Fruit fly (Drosophila melanogaster): ENCODE measurements around the gene GILT1.

GILT1 gene

dm6 chr3R:13371840-13372680 lies 29.6 kb downstream of the GILT1 start, which contains the start of the genes Lip3 and CG34309:
Gene Lip3, minus strand, starts transcription at chr3R:13371904.
Gene CG34309, plus strand, starts transcription at chr3R:13372630.
- TF ChIP-seq Eip93F (GFP tag; optimal IDR thresholded peaks at IDR 0.05): peak; percentile 15
- TF ChIP-seq CG4318 (GFP tag; optimal IDR thresholded peaks at IDR 0.05): no peak
- TF ChIP-seq CG8632 (GFP tag; optimal IDR thresholded peaks at IDR 0.05): no peak
- TF ChIP-seq svp (GFP tag): peak; percentile 90
- peak; percentile 10 for TF ChIP-seq Ets96B (tag; optimal IDR thresholded peaks at IDR 0.05)
- no peak for TF ChIP-seq CG3919 (GFP tag; optimal IDR thresholded peaks at IDR 0.05)
- peak; percentile 39 for TF ChIP-seq acj6 (GFP tag; optimal IDR thresholded peaks at IDR 0.05)
- no peak for TF ChIP-seq CG11902 (GFP tag; optimal IDR thresholded peaks at IDR 0.05)
- TF ChIP-seq salr (GFP tag; optimal IDR thresholded peaks at IDR 0.05): no peak
- no peak for TF ChIP-seq CG10669 (GFP tag; optimal IDR thresholded peaks at IDR 0.05)
- TF ChIP-seq CG6808 (GFP tag; optimal IDR thresholded peaks at IDR 0.05): no peak
- peak; percentile 48 for TF ChIP-seq CG6792 (GFP tag; optimal IDR thresholded peaks at IDR 0.05)
- no peak for TF ChIP-seq CG16779 (tag; optimal IDR thresholded peaks at IDR 0.05)
- no peak for TF ChIP-seq Sox102F (GFP tag; optimal IDR thresholded peaks at IDR 0.05)
- peak; percentile 86 for TF ChIP-seq vri (GFP tag; optimal IDR thresholded peaks at IDR 0.05)
- TF ChIP-seq CG1621 (tag; optimal IDR thresholded peaks at IDR 0.05): no peak
- TF ChIP-seq ss (GFP tag; optimal IDR thresholded peaks at IDR 0.05): no peak
- TF ChIP-seq CG7368 (GFP tag; optimal IDR thresholded peaks at IDR 0.05): no peak
- TF ChIP-seq CG32006 (GFP tag; optimal IDR thresholded peaks at IDR 0.05): no peak
- TF ChIP-seq CG6276 (GFP tag; optimal IDR thresholded peaks at IDR 0.05): no peak
- peak; percentile 53 for TF ChIP-seq lz (GFP tag; optimal IDR thresholded peaks at IDR 0.05)
- no peak for TF ChIP-seq Eip75B (GFP tag; optimal IDR thresholded peaks at IDR 0.05)
- TF ChIP-seq spab (GFP tag; optimal IDR thresholded peaks at IDR 0.05): no peak
- TF ChIP-seq CG11762 (GFP tag; optimal IDR thresholded peaks at IDR 0.05; ENCODE audit: insufficient read depth): no peak
- TF ChIP-seq Hr39 (GFP tag; optimal IDR thresholded peaks at IDR 0.05): peak; percentile 39
- TF ChIP-seq fd85E (GFP tag; optimal IDR thresholded peaks at IDR 0.05): no peak
- TF ChIP-seq CG11294 (GFP tag; IDR thresholded peaks at IDR 0.05): no peak
- TF ChIP-seq Hr4 (GFP tag; optimal IDR thresholded peaks at IDR 0.05): no peak
- TF ChIP-seq CG6163 (GFP tag; IDR thresholded peaks at IDR 0.05): no peak
- TF ChIP-seq Gug (GFP tag; IDR thresholded peaks at IDR 0.05): no peak
- peak; percentile 70 for TF ChIP-seq Met (GFP tag; optimal IDR thresholded peaks at IDR 0.05)
- TF ChIP-seq pdm3 (GFP tag; optimal IDR thresholded peaks at IDR 0.05): peak; percentile 34
- peak; percentile 28 for TF ChIP-seq Sox14 (GFP tag; optimal IDR thresholded peaks at IDR 0.05)
- TF ChIP-seq Lpt (GFP tag; optimal IDR thresholded peaks at IDR 0.05): no peak
- TF ChIP-seq OdsH (GFP tag; optimal IDR thresholded peaks at IDR 0.05): peak; percentile 35
- TF ChIP-seq CG8319 (GFP tag; optimal IDR thresholded peaks at IDR 0.05): no peak
- TF ChIP-seq topi (GFP tag; optimal IDR thresholded peaks at IDR 0.05): peak; percentile 31
- TF ChIP-seq dsx (GFP tag; optimal IDR thresholded peaks at IDR 0.05; ENCODE audit: poor library complexity, severe bottlenecking): no peak
- TF ChIP-seq CG10631 (GFP tag; optimal IDR thresholded peaks at IDR 0.05): no peak
- TF ChIP-seq Blimp-1 (GFP tag; optimal IDR thresholded peaks at IDR 0.05): peak; percentile 36
- TF ChIP-seq Ets21C (GFP tag; optimal IDR thresholded peaks at IDR 0.05): peak; percentile 46
- TF ChIP-seq CG6854 (GFP tag; optimal IDR thresholded peaks at IDR 0.05): no peak
- peak; percentile 52 for TF ChIP-seq CG31627 (GFP tag; optimal IDR thresholded peaks at IDR 0.05)
- peak; percentile 9 for TF ChIP-seq achi (GFP tag; optimal IDR thresholded peaks at IDR 0.05)
- no peak for TF ChIP-seq Sox15 (GFP tag; optimal IDR thresholded peaks at IDR 0.05)
- TF ChIP-seq esn (GFP tag; optimal IDR thresholded peaks at IDR 0.05): peak; percentile 85
- no peak for TF ChIP-seq CG34406 (GFP tag; optimal IDR thresholded peaks at IDR 0.05)
- TF ChIP-seq fd59A (GFP tag; optimal IDR thresholded peaks at IDR 0.05): no peak
- TF ChIP-seq Eip78C (GFP tag): no peak
- TF ChIP-seq CG15336 (GFP tag; IDR thresholded peaks at IDR 0.05): no peak
- TF ChIP-seq CG3032 (tag; optimal IDR thresholded peaks at IDR 0.05): no peak

Measured in whole organism, prepupa.